Worm (Caenorhabditis elegans) whole organism, L2 larva: Measurements from ENCODE around the gene col-72.

Experiments
- elt-1 ChIP-seq: fragments of 150-350 bp; optimal IDR thresholded peaks from 2 replicates; lab custom pipeline; 2014; ENCODE audit warnings: missing biosample characterization, missing genetic modification characterization
- elt-3 ChIP-seq: sonication (generic microtip); optimal IDR thresholded peaks from 2 replicates; lab custom pipeline; 2017; ENCODE audit warnings: missing biosample characterization, missing genetic modification characterization
- mab-5 ChIP-seq: fragments of 150-350 bp; optimal IDR thresholded peaks from 2 replicates; lab custom pipeline; 2014; ENCODE audit warnings: missing biosample characterization, missing genetic modification characterization
- nhr-10 ChIP-seq: sonication (generic microtip); optimal IDR thresholded peaks from 2 replicates; lab custom pipeline; 2017; ENCODE audit warnings: missing biosample characterization, missing genetic modification characterization
- nhr-21 ChIP-seq: fragments of 150-350 bp; optimal IDR thresholded peaks from 2 replicates; lab custom pipeline; 2014; ENCODE audit warnings: missing biosample characterization, missing genetic modification characterization
- skn-1 ChIP-seq: sonication (generic microtip); optimal IDR thresholded peaks from 2 replicates; lab custom pipeline; 2017; ENCODE audit warnings: missing biosample characterization, missing genetic modification characterization
- ztf-11 ChIP-seq: sonication (generic microtip); optimal IDR thresholded peaks from 2 replicates; lab custom pipeline; 2017; ENCODE audit warnings: missing biosample characterization, missing genetic modification characterization
- ztf-4 ChIP-seq: fragments of 150-350 bp; optimal IDR thresholded peaks from 2 replicates; lab custom pipeline; 2014; ENCODE audit warnings: missing biosample characterization, missing genetic modification characterization

DNA sequence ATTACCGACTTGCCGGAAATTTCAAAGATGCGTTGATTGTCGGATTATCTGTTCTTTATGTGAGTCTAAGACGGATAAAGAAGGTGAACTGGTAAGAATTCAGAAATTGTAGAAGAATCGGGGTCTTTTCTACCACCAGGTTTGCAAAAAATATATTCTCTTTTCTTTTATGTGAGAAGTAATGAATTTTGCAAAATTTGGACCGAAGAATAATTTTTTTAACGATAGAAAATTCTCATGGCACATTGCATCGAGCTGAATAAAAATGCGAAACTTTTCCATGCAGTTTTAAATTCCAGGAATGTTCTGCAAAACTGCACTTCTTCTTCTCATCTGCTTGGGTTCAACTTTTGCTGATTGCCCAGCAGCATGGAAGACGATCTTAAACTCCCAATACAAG is 49.3 kb upstream of the col-72 start, which contains the start of gene clec-130:
- TF ChIP-seq mab-5 (no peak), ztf-11 (tag; lab: Kevin White, UChicago) (no peak), skn-1 (tag; lab: Kevin White, UChicago) (no peak), nhr-21 (tag; lab: Kevin White, UChicago) (no peak), elt-3 (tag; lab: Kevin White, UChicago) (no peak), ztf-4 (tag; lab: Kevin White, UChicago) (no peak), elt-1 (tag; lab: Kevin White, UChicago) (no peak), nhr-10 (no peak)
